Fruit fly (Drosophila melanogaster): ENCODE results near the gene CG14346.

Gene CG14346

dm6 chr2L:1387811-1388210 lies 20.0 kb downstream of the CG14346 start:
- no peak for TF ChIP-seq bab1 (GFP tag; optimal IDR thresholded peaks at IDR 0.05)
- no peak for TF ChIP-seq kay (GFP tag; ENCODE audit: borderline replicate concordance)
- no peak for TF ChIP-seq Mnt (GFP tag; optimal IDR thresholded peaks at IDR 0.05)
- no peak for TF ChIP-seq CG7101 (tag; optimal IDR thresholded peaks at IDR 0.05)
- TF ChIP-seq Hr96 (GFP tag; optimal IDR thresholded peaks at IDR 0.05) = no peak

- TF ChIP-seq CG12768 (GFP tag; optimal IDR thresholded peaks at IDR 0.05) = no peak
- TF ChIP-seq CG7101 (tag; optimal IDR thresholded peaks at IDR 0.05) = no peak
- no peak for TF ChIP-seq Hr96 (GFP tag; optimal IDR thresholded peaks at IDR 0.05)
- no peak for TF ChIP-seq Mnt (GFP tag; optimal IDR thresholded peaks at IDR 0.05)
These were observed 22.5 kb downstream of the CG14346 start for dm6 chr2L:1390271-1390670.

- TF ChIP-seq CG14711 (tag; optimal IDR thresholded peaks at IDR 0.05) (no peak), Hr96 (GFP tag; optimal IDR thresholded peaks at IDR 0.05) (no peak), cic (GFP tag; optimal IDR thresholded peaks at IDR 0.05) (no peak), CG12768 (GFP tag; optimal IDR thresholded peaks at IDR 0.05) (no peak), Mnt (GFP tag; optimal IDR thresholded peaks at IDR 0.05) (no peak), bab1 (GFP tag; optimal IDR thresholded peaks at IDR 0.05) (no peak), toe (GFP tag; optimal IDR thresholded peaks at IDR 0.05) (no peak), CG7101 (tag; optimal IDR thresholded peaks at IDR 0.05) (no peak), ovo (GFP tag; optimal IDR thresholded peaks at IDR 0.05) (no peak), tj (GFP tag; optimal IDR thresholded peaks at IDR 0.05) (no peak), CG1620 (GFP tag; optimal IDR thresholded peaks at IDR 0.05) (no peak), cnc (optimal IDR thresholded peaks at IDR 0.05) (no peak), pad (GFP tag; optimal IDR thresholded peaks at IDR 0.05) (no peak), Clk (GFP tag; optimal IDR thresholded peaks at IDR 0.05) (no peak), CG5204 (GFP tag; optimal IDR thresholded peaks at IDR 0.05) (no peak), Crg-1 (GFP tag; optimal IDR thresholded peaks at IDR 0.05) (no peak)
These were observed 25.8 kb downstream of the CG14346 start for dm6 chr2L:1393611-1394010.

DNA sequence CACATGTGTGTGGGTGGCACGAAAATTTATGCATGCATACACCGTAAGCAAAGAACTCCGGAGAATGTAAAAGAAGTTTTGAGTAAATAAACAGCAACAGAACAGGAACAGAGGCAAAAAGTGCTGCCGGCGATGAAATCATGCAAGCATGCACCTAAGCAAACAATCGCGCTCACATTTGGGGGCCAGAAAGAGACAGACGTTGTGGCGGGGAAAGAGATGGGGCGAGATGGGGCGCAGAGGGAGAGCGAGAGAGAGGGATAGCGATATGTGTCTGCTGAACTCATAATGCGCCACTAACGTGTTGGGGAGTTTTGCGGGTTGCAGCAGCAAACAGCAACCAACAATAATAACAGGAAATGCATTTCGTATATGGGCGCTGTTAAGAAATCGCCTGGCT lies 31.6 kb downstream of the CG14346 start:
- no peak for TF ChIP-seq Mnt (GFP tag; optimal IDR thresholded peaks at IDR 0.05)
- TF ChIP-seq CG7045 (GFP tag; optimal IDR thresholded peaks at IDR 0.05) = no peak
- no peak for TF ChIP-seq CG5204 (GFP tag; optimal IDR thresholded peaks at IDR 0.05)
- no peak for TF ChIP-seq Crg-1 (GFP tag; optimal IDR thresholded peaks at IDR 0.05)
- TF ChIP-seq toe (GFP tag; optimal IDR thresholded peaks at IDR 0.05) = no peak
- TF ChIP-seq tj (GFP tag; optimal IDR thresholded peaks at IDR 0.05) = no peak
- TF ChIP-seq Clk (GFP tag; optimal IDR thresholded peaks at IDR 0.05) = no peak
- no peak for TF ChIP-seq cnc (optimal IDR thresholded peaks at IDR 0.05)
- TF ChIP-seq ovo (GFP tag; optimal IDR thresholded peaks at IDR 0.05) = no peak
- TF ChIP-seq CG33017 (tag; optimal IDR thresholded peaks at IDR 0.05) = no peak
- no peak for TF ChIP-seq CG7101 (tag; optimal IDR thresholded peaks at IDR 0.05)
- no peak for TF ChIP-seq CG1620 (GFP tag; optimal IDR thresholded peaks at IDR 0.05)
- no peak for TF ChIP-seq bab1 (GFP tag; optimal IDR thresholded peaks at IDR 0.05)
- no peak for TF ChIP-seq CG12768 (GFP tag; optimal IDR thresholded peaks at IDR 0.05)
- TF ChIP-seq kay (GFP tag; ENCODE audit: borderline replicate concordance) = no peak
- no peak for TF ChIP-seq pad (GFP tag; optimal IDR thresholded peaks at IDR 0.05)

DNA sequence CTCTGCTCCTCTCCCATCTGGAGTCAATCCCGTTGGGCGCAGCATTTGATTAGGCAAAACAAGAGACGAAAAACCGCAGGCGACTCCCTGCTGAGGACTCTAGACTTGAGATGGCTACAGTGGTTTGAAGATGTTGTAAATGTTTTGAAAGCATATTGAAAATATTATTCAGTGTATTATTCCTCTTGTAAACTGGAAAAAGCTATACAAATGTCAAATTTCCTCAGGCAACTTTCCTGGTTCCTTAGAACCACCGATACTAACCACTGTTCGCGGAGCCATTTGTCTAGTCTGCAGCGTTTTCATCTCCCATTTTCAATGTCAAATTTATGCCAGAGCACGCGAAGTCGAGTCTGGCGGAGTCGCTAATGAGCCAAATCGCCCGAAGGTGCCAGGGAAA lies 34.9 kb downstream of the CG14346 start:
- TF ChIP-seq Clk (GFP tag; optimal IDR thresholded peaks at IDR 0.05) (no peak), CG1620 (GFP tag; optimal IDR thresholded peaks at IDR 0.05) (no peak), CG11617 (GFP tag; optimal IDR thresholded peaks at IDR 0.05) (no peak), CG7101 (tag; optimal IDR thresholded peaks at IDR 0.05) (no peak), ovo (GFP tag; optimal IDR thresholded peaks at IDR 0.05) (no peak), pad (GFP tag; optimal IDR thresholded peaks at IDR 0.05) (no peak), Crg-1 (GFP tag; optimal IDR thresholded peaks at IDR 0.05) (no peak), CG14711 (tag; optimal IDR thresholded peaks at IDR 0.05) (no peak), CG5204 (GFP tag; optimal IDR thresholded peaks at IDR 0.05) (no peak), CG12768 (GFP tag; optimal IDR thresholded peaks at IDR 0.05) (no peak), Hr96 (GFP tag; optimal IDR thresholded peaks at IDR 0.05) (no peak), cnc (optimal IDR thresholded peaks at IDR 0.05) (no peak), toe (GFP tag; optimal IDR thresholded peaks at IDR 0.05) (no peak), cic (GFP tag; optimal IDR thresholded peaks at IDR 0.05) (no peak), CG33017 (tag; optimal IDR thresholded peaks at IDR 0.05) (no peak), CG7045 (GFP tag; optimal IDR thresholded peaks at IDR 0.05) (no peak), bab1 (GFP tag; optimal IDR thresholded peaks at IDR 0.05) (no peak), Mnt (GFP tag; optimal IDR thresholded peaks at IDR 0.05) (no peak)

- TF ChIP-seq Clk (GFP tag; optimal IDR thresholded peaks at IDR 0.05) (no peak), CG12768 (GFP tag; optimal IDR thresholded peaks at IDR 0.05) (no peak), CG7101 (tag; optimal IDR thresholded peaks at IDR 0.05) (no peak), tj (GFP tag; optimal IDR thresholded peaks at IDR 0.05) (no peak)
These were observed 37.2 kb downstream of the CG14346 start for dm6 chr2L:1404896-1405453.

- TF ChIP-seq toe (GFP tag; optimal IDR thresholded peaks at IDR 0.05) (no peak), ovo (GFP tag; optimal IDR thresholded peaks at IDR 0.05) (no peak), Clk (GFP tag; optimal IDR thresholded peaks at IDR 0.05) (no peak), CG11617 (GFP tag; optimal IDR thresholded peaks at IDR 0.05) (no peak), cic (GFP tag; optimal IDR thresholded peaks at IDR 0.05) (no peak), CG33017 (tag; optimal IDR thresholded peaks at IDR 0.05) (no peak), CG14711 (tag; optimal IDR thresholded peaks at IDR 0.05) (no peak), Mnt (GFP tag; optimal IDR thresholded peaks at IDR 0.05) (no peak), Crg-1 (GFP tag; optimal IDR thresholded peaks at IDR 0.05) (no peak), tj (GFP tag; optimal IDR thresholded peaks at IDR 0.05) (no peak), CG5204 (GFP tag; optimal IDR thresholded peaks at IDR 0.05) (no peak), kay (GFP tag; ENCODE audit: borderline replicate concordance) (no peak), CG1620 (GFP tag; optimal IDR thresholded peaks at IDR 0.05) (no peak), CG12768 (GFP tag; optimal IDR thresholded peaks at IDR 0.05) (no peak), pad (GFP tag; optimal IDR thresholded peaks at IDR 0.05) (no peak), CG7045 (GFP tag; optimal IDR thresholded peaks at IDR 0.05) (no peak), cnc (optimal IDR thresholded peaks at IDR 0.05) (no peak), Hr96 (GFP tag; optimal IDR thresholded peaks at IDR 0.05) (no peak)
These were observed 37.8 kb downstream of the CG14346 start for dm6 chr2L:1405573-1405972.

Measured in whole organism, adult.